Worm (Caenorhabditis elegans): ENCODE measurements around the gene R07B7.8.

R07B7.8 gene

ce11 chrV:12095865-12096264 is 11.7 kb upstream of the R07B7.8 start, which contains the start of gene nhr-207:
TSS of gene nhr-207 (plus strand) at chrV:12096146.
- no peak for TF ChIP-seq W03F9.2 (tag; optimal IDR thresholded peaks at IDR 0.05)
- TF ChIP-seq him-1 (tag; optimal IDR thresholded peaks at IDR 0.05) = no peak
- TF ChIP-seq dao-5 (tag; optimal IDR thresholded peaks at IDR 0.05) = no peak

ce11 chrV:12094030-12094429 is 9.9 kb upstream of the R07B7.8 start, which contains the start of gene nhr-208:
TSS of gene nhr-208 (plus strand) at chrV:12094317.
- TF ChIP-seq him-1 (tag; optimal IDR thresholded peaks at IDR 0.05) (no peak), W03F9.2 (tag; optimal IDR thresholded peaks at IDR 0.05) (no peak), dao-5 (tag; optimal IDR thresholded peaks at IDR 0.05) (no peak)

- no peak for TF ChIP-seq dao-5 (tag; optimal IDR thresholded peaks at IDR 0.05)
- no peak for TF ChIP-seq W03F9.2 (tag; optimal IDR thresholded peaks at IDR 0.05)
- TF ChIP-seq him-1 (tag; optimal IDR thresholded peaks at IDR 0.05) = no peak
Measured at ce11 chrV:12091759-12092158, 7.6 kb upstream of the R07B7.8 start, which contains the start of gene nhr-206. TSS of gene nhr-206 (plus strand) at chrV:12092006.

ce11 chrV:12088773-12089172 is 4.7 kb upstream of the R07B7.8 start, which contains the start of gene R07B7.12:
TSS of gene R07B7.12 (plus strand) at chrV:12089073.
- TF ChIP-seq dao-5 (tag; optimal IDR thresholded peaks at IDR 0.05) = no peak
- no peak for TF ChIP-seq him-1 (tag; optimal IDR thresholded peaks at IDR 0.05)
- no peak for TF ChIP-seq W03F9.2 (tag; optimal IDR thresholded peaks at IDR 0.05)

ce11 chrV:12086934-12087333 is 2.8 kb upstream of the R07B7.8 start, which contains the start of gene gana-1:
TSS of gene gana-1 (plus strand) at chrV:12087234.
- TF ChIP-seq W03F9.2 (tag; optimal IDR thresholded peaks at IDR 0.05) (no peak), dao-5 (tag; optimal IDR thresholded peaks at IDR 0.05) (no peak), him-1 (tag; optimal IDR thresholded peaks at IDR 0.05) (no peak)

- TF ChIP-seq W03F9.2 (tag; optimal IDR thresholded peaks at IDR 0.05) (no peak), him-1 (tag; optimal IDR thresholded peaks at IDR 0.05) (no peak), dao-5 (tag; optimal IDR thresholded peaks at IDR 0.05) (no peak)
Measured at ce11 chrV:12085867-12086634, 1.9 kb upstream of the R07B7.8 start.

- TF ChIP-seq W03F9.2 (tag; optimal IDR thresholded peaks at IDR 0.05) (no peak), him-1 (tag; optimal IDR thresholded peaks at IDR 0.05) (no peak), dao-5 (tag; optimal IDR thresholded peaks at IDR 0.05) (no peak)
Measured at ce11 chrV:12082932-12083331, 1.2 kb downstream of the R07B7.8 start, which contains the start of gene R07B7.10. TSS of gene R07B7.10 (plus strand) at chrV:12083216.

ce11 chrV:12080274-12080673 is 3.8 kb downstream of the R07B7.8 start, which contains the start of gene R07B7.9:
TSS of gene R07B7.9 (minus strand) at chrV:12080374.
- TF ChIP-seq him-1 (tag; optimal IDR thresholded peaks at IDR 0.05) (no peak), dao-5 (tag; optimal IDR thresholded peaks at IDR 0.05) (no peak)

- TF ChIP-seq dao-5 (tag; optimal IDR thresholded peaks at IDR 0.05) = no peak
Measured at ce11 chrV:12075983-12076382, 8.1 kb downstream of the R07B7.8 start.

- TF ChIP-seq W03F9.2 (tag; optimal IDR thresholded peaks at IDR 0.05) = no peak
- no peak for TF ChIP-seq dao-5 (tag; optimal IDR thresholded peaks at IDR 0.05)
- TF ChIP-seq him-1 (tag; optimal IDR thresholded peaks at IDR 0.05) = no peak
Measured at ce11 chrV:12074886-12075285, 9.2 kb downstream of the R07B7.8 start, which contains the start of gene R07B7.6. TSS of gene R07B7.6 (minus strand) at chrV:12074986.

ce11 chrV:12071483-12071882 is 12.6 kb downstream of the R07B7.8 start:
- TF ChIP-seq W03F9.2 (tag; optimal IDR thresholded peaks at IDR 0.05) = no peak
- TF ChIP-seq dao-5 (tag; optimal IDR thresholded peaks at IDR 0.05) = no peak
- TF ChIP-seq him-1 (tag; optimal IDR thresholded peaks at IDR 0.05) = no peak

ce11 chrV:12070419-12070818 is 13.7 kb downstream of the R07B7.8 start, which contains the start of gene kmo-1:
TSS of gene kmo-1 (minus strand) at chrV:12070519.
- TF ChIP-seq dao-5 (tag; optimal IDR thresholded peaks at IDR 0.05) (no peak), him-1 (tag; optimal IDR thresholded peaks at IDR 0.05) (no peak)

ce11 chrV:12068437-12068836 is 15.7 kb downstream of the R07B7.8 start, which contains the start of gene kmo-2:
TSS of gene kmo-2 (minus strand) at chrV:12068537.
- TF ChIP-seq dao-5 (tag; optimal IDR thresholded peaks at IDR 0.05) (no peak), W03F9.2 (tag; optimal IDR thresholded peaks at IDR 0.05) (no peak), him-1 (tag; optimal IDR thresholded peaks at IDR 0.05) (no peak)

ce11 chrV:12065859-12066258 is 18.3 kb downstream of the R07B7.8 start:
- TF ChIP-seq W03F9.2 (tag; optimal IDR thresholded peaks at IDR 0.05) (peak; percentile 39), dao-5 (tag; optimal IDR thresholded peaks at IDR 0.05) (no peak)
